Worm (Caenorhabditis elegans) whole organism, late embryonic: Measurements from ENCODE around the gene srm-3.

ENCODE experiments used
- ama-1 ChIP-seq: fragments of 150-350 bp; optimal IDR thresholded peaks from 2 replicates; lab custom pipeline; 2014
- pqm-1 ChIP-seq: sonication (generic microtip); optimal IDR thresholded peaks from 2 replicates; lab custom pipeline; 2016; ENCODE audit warnings: missing genetic modification characterization, missing compliant biosample characterization

DNA sequence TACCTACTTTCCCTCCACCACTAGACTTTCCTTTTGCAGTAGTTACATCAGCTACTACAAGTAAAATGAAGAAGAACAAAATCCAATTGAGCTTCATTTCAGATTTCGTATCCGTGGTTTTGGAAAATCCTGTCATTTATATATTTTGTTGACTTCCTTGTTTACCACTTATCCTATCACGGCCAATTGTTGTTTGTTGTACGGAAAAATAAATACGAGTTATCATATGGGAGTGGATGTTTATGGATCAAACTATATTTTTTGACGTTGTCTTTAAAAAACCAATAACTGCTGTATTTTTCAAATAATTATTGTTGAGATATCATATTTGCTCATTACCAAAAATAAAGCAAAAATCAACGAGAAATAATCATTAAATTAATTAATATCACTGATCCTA lies 25.5 kb upstream of the srm-3 start, which contains the start of gene W09C2.9:
- TF ChIP-seq pqm-1 (tag; lab: Kevin White, UChicago) (no peak), ama-1 (lab: Kevin White, UChicago) (no peak)
